Fruit fly (Drosophila melanogaster) whole organism, embryonic: ENCODE measurements around the gene SpdS.

ENCODE experiments used
- CG7372 ChIP-seq: fragments of 200-800 bp; sonication (Bioruptor generic); IDR thresholded peaks from 2 replicates; pipeline ENCODE4 v1.3.6; 2022; ENCODE audit warnings: missing biosample characterization, missing genetic modification characterization
- CG7745 ChIP-seq: fragments of 200-800 bp; sonication (Bioruptor generic); optimal IDR thresholded peaks from 2 replicates; lab custom pipeline; 2018; ENCODE audit warnings: missing biosample characterization, mild to moderate bottlenecking, missing genetic modification characterization, moderate library complexity
- ac ChIP-seq: fragments of 200-800 bp; sonication (Bioruptor generic); optimal IDR thresholded peaks from 3 replicates; lab custom pipeline; 2017; ENCODE audit warnings: missing biosample characterization, mild to moderate bottlenecking, missing genetic modification characterization
- gfzf ChIP-seq: fragments of 200-800 bp; sonication (Bioruptor generic); optimal IDR thresholded peaks from 2 replicates; lab custom pipeline; 2016; ENCODE audit warnings: missing biosample characterization, mild to moderate bottlenecking, missing genetic modification characterization, moderate library complexity
- zfh2 ChIP-seq: fragments of 200-800 bp; sonication (Bioruptor generic); optimal IDR thresholded peaks from 2 replicates; lab custom pipeline; 2016; ENCODE audit warnings: missing biosample characterization, missing genetic modification characterization

DNA sequence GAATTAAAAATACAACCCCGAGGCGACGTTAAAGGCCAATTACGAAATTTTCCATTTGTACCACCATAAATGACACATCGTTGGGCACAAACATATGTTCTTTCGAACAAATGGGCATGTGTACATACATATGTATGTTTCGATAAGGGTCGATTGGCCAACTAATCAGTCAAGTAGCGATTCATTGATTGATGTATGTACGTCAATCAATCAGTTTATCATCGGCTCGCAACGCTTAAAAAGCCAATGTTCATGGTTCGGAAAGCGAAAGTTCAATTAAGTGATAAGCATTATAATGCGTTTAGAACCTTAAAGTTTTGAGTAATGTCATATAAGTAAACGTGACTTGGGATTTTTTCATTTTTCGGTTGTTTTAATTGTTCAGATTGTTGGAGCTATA lies 13.2 kb downstream of the SpdS start:
- TF ChIP-seq CG7745 (tag; lab: Kevin White, UChicago), result no peak
- TF ChIP-seq ac (GFP tag; lab: Kevin White, UChicago), result no peak
- TF ChIP-seq zfh2, result no peak
- TF ChIP-seq gfzf (GFP tag; lab: Kevin White, UChicago), result no peak
- TF ChIP-seq CG7372, result no peak
